Worm (Caenorhabditis elegans): ENCODE data around the gene rap-1.

The rap-1 gene

DNA sequence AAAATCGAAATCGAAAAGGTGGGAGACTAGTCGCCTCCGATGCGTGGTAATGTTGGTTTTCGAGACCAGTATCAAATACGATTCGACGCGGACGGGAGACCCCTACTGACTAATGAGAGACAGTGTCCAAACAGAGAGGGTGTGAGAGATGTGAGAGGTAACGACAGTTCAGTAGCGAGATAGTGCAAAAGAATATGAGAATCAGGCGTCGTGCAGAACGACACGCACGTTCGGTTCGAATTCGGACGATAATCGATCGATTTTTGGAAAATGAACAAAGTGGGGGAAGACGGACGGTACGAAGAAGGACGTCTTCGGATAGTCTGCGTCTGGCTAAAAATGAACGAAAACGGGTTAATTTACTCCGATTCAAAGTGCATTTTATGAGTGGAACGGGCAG lies 3.3 kb upstream of the rap-1 start, which contains the start of gene D1046.16:
Gene D1046.16, plus strand, starts transcription at position 195 of the 400 bp plus-strand sequence.
- no peak for TF ChIP-seq unc-62 (GFP tag; optimal IDR thresholded peaks at IDR 0.05)

DNA sequence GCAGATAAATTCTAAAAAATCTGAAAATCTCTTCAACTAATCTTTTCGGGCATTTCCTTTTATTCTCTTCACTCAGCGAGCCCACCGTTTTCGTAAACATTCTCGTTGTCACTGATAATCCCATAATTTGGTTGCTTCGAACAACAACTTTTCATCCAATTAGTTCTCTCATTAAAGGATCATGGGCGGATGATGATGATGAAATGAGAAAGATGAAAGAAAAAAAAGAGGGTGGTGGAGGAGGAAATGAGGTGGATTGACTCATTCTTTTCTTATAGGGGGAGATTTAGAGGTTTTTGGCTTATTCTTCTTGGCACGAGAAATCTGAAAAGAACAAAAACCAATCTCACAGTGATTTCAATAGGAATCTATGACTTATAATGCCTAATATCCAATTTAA lies 2.5 kb upstream of the rap-1 start:
- TF ChIP-seq unc-62 (GFP tag; optimal IDR thresholded peaks at IDR 0.05): no peak

ce11 chrIV:8920284-8920806 lies 1.7 kb upstream of the rap-1 start:
- no peak for TF ChIP-seq unc-62 (GFP tag; optimal IDR thresholded peaks at IDR 0.05)

DNA sequence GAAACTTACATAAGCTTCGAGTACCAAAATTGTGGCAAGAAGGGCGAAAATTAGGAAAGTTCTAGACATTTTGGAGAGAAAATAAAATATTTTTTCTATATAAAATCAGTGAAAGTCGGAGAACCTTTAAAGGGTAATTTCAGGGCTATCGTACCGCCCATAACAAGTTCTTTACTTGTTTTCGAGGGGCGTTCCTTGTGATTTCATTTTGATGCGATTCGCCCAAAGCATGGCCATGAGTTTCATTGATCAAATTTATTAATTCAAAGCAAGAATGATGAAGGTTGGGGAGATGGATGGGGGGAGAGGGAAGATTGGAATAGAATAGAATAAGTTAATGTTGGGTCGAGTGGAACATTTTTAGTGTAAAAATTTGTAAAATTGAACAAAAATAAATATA lies 2.7 kb downstream of the rap-1 start, which contains the start of gene C27B7.9:
Gene C27B7.9, minus strand, starts transcription at position 101 of the 400 bp plus-strand sequence.
- no peak for TF ChIP-seq unc-62 (GFP tag; optimal IDR thresholded peaks at IDR 0.05)

DNA sequence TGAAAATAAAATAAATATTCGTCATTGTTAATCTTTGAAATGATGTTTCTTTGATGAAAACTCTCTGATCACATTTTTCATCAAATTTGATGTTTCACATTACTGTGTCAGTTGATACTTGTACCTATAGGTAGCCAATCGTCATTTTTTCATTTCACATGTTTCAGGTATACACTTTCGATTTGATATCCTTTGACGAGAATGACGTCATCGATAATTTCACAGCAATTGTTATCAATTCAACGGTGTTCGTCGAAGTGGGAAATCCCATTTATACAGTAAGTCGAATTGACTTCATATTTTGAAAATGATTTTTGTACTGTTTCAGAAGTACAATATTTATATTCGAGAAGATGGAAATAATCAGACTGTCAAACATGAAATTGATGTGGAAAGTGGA lies 4.5 kb downstream of the rap-1 start:
- TF ChIP-seq unc-62 (GFP tag; optimal IDR thresholded peaks at IDR 0.05): no peak

- no peak for TF ChIP-seq unc-62 (GFP tag; optimal IDR thresholded peaks at IDR 0.05)
Measured at ce11 chrIV:8906743-8907142, 11.9 kb downstream of the rap-1 start, which contains the start of gene C27B7.7. TSS of gene C27B7.7 (plus strand) at chrIV:8907043.

- no peak for TF ChIP-seq unc-62 (GFP tag; optimal IDR thresholded peaks at IDR 0.05)
Measured at ce11 chrIV:8906164-8906563, 12.5 kb downstream of the rap-1 start, which contains the start of gene C27B7.6. TSS of gene C27B7.6 (minus strand) at chrIV:8906345.

- no peak for TF ChIP-seq unc-62 (GFP tag; optimal IDR thresholded peaks at IDR 0.05)
Measured at ce11 chrIV:8901346-8901745, 17.3 kb downstream of the rap-1 start, which contains the start of gene C27B7.5. TSS of gene C27B7.5 (plus strand) at chrIV:8901646.

DNA sequence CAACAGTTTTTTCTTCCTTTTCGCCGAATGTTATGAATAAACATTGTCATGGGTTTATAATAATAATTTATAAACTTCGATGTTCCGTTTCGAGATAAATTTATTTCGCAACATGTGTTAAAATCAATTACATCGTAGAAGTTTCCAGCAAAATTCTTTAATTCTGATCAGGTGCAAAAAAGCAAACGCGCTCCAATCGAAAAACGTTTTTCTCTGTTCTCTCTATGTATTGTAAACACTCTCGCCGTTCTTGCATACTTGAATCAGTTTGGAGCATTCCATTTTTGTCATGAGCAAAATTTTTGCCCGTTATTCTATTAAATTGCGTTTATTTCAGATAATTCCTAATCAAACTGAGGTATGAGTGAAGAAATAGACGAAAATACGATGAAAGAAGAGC lies 24.9 kb downstream of the rap-1 start, which contains the start of gene rad-54.L2:
Gene rad-54.L2, plus strand, starts transcription at position 332 of the 400 bp plus-strand sequence.
- no peak for TF ChIP-seq unc-62 (GFP tag; optimal IDR thresholded peaks at IDR 0.05)

DNA sequence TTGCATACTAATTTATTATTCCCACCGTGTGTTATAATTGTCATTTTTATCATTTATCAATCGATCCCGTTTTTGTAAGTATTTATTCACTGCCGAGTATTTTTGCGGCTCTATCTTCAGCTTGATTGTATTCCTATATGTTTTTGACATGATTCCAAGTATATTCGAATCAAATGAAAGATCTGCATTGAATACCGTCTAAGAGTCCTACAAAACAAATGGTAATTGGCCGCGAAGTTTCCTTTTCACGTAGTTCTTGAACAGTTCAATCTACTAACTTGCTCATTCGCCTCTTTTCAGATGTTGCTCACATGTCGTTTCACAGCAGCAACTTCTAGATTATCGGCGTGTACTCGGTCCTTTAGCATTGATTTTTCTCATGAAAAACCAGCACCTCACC lies 26.1 kb downstream of the rap-1 start, which contains the start of gene C27B7.2:
Gene C27B7.2, plus strand, starts transcription at position 301 of the 400 bp plus-strand sequence.
- no peak for TF ChIP-seq unc-62 (GFP tag; optimal IDR thresholded peaks at IDR 0.05)

ce11 chrIV:8891131-8891530 lies 27.6 kb downstream of the rap-1 start, which contains the start of gene spr-2:
TSS of gene spr-2 (plus strand) at chrIV:8891462.
- TF ChIP-seq unc-62 (GFP tag; optimal IDR thresholded peaks at IDR 0.05): no peak

DNA sequence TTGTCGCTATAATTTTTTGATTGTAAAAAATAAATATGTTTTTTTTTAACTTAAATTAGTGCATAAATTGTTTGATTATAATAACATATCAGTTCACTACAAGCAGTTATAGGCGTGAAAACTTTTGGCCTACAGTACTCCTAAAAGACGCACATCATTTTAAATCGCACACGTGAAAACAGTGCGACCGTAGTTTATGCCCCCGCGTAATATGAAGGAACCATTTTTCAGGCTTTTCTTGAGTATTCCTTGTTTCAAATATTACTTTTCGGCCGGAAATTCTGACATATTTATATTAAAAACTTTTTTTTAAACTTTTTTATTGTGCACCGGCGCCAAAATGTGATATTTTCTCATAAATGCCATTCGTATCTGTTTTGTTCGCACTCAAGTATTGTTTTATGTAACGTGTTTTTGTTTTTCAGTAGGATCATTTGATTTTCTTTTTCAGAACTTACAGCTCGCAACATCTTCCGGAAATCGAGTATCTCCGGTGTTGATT lies 30.1 kb downstream of the rap-1 start, which contains the start of gene oma-1:
Gene oma-1, plus strand, starts transcription at position 452 of the 502 bp plus-strand sequence.
- TF ChIP-seq unc-62 (GFP tag; optimal IDR thresholded peaks at IDR 0.05): no peak

DNA sequence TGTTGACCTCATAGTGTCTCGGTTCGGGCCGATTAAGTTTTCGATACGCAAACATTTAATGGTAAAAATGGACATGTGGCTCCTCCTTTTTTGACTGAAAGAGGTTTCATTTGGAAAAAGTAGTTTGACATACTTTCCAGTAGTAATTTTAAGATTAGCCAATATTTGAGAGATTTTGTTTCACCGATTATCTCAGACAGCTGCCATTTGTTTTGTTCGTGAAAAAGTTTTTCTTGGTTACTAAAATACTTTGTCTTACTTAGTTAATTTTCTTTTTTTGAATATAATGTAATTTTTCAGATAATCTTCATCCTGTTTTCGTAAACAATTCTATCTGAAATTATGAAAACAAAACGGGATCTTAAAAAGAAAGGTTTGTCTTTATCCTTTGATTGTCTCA lies 32.5 kb downstream of the rap-1 start, which contains the start of gene C09G9.5:
Gene C09G9.5, plus strand, starts transcription at position 301 of the 400 bp plus-strand sequence.
- no peak for TF ChIP-seq unc-62 (GFP tag; optimal IDR thresholded peaks at IDR 0.05)

ce11 chrIV:8881181-8881580 lies 37.5 kb downstream of the rap-1 start, which contains the start of gene C09G9.8:
TSS of gene C09G9.8 (plus strand) at chrIV:8881481.
- TF ChIP-seq unc-62 (GFP tag; optimal IDR thresholded peaks at IDR 0.05): no peak

DNA sequence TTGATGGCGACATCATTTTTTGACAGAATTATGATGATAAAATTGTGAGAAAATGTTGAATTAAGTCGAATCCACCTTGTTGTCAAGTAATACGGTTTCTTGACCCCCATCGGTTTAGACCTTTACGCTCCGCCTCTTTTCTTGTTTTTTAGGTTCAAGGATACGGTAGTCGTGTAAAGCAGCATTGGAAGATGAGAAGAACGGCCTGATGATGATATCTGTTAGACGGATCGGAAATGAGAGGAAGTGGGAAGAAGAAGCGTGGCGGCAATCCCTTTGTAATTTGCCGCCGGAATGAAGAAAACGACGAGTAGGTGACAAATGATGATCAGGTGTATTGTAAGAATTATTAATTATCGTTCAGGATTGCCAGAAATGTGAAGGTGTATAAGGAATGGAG lies 38.9 kb downstream of the rap-1 start, which contains the start of gene npax-4:
Gene npax-4, minus strand, starts transcription at position 101 of the 400 bp plus-strand sequence.
- no peak for TF ChIP-seq unc-62 (GFP tag; optimal IDR thresholded peaks at IDR 0.05)

ce11 chrIV:8873847-8874246 lies 44.8 kb downstream of the rap-1 start, which contains the start of gene hdl-2:
TSS of gene hdl-2 (plus strand) at chrIV:8874147.
- TF ChIP-seq unc-62 (GFP tag; optimal IDR thresholded peaks at IDR 0.05): no peak

DNA sequence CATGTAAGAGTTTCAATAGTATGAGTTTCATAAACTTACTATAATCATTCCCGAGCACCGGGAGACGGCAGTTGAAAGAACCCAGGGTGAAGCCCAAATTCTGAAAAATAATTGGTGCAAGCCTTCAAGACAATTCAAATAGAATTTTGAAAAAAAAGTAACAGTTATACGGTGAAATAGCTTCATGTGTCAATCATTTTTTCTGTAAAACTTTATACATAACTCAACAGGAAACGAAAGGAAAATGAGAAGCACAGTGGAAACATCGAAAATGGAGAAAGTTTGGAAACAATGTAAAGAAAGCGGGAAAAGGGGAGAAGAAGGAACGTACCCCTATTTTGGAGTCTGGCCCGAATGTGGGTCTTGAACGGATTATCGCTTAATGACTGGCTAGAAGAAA lies 45.7 kb downstream of the rap-1 start, which contains the start of gene C09G9.3:
Gene C09G9.3, minus strand, starts transcription at position 101 of the 400 bp plus-strand sequence.
- no peak for TF ChIP-seq unc-62 (GFP tag; optimal IDR thresholded peaks at IDR 0.05)

Measured in whole organism, dauer.